Fruit fly (Drosophila melanogaster) whole organism, prepupa: ENCODE results near the gene Rhp.

Source experiments
- Blimp-1 ChIP-seq: fragments of 200-800 bp; sonication (Bioruptor generic); optimal IDR thresholded peaks from 3 replicates; lab custom pipeline; 2017; ENCODE audit warnings: missing biosample characterization, missing genetic modification characterization, mild to moderate bottlenecking, moderate library complexity, missing genetic modification reagents
- CG10631 ChIP-seq: fragments of 200-800 bp; sonication (Bioruptor generic); optimal IDR thresholded peaks from 2 replicates; lab custom pipeline; 2016; ENCODE audit warnings: missing biosample characterization, missing genetic modification characterization
- CG11762 ChIP-seq: fragments of 200-800 bp; sonication (Bioruptor generic); optimal IDR thresholded peaks from 3 replicates; lab custom pipeline; 2016; ENCODE audit warnings: missing biosample characterization, missing genetic modification characterization; ENCODE audit not compliant: insufficient read depth
- CG11902 ChIP-seq: fragments of 200-800 bp; sonication (Bioruptor generic); optimal IDR thresholded peaks from 3 replicates; lab custom pipeline; 2016; ENCODE audit warnings: missing biosample characterization, missing genetic modification characterization
- CG15336 ChIP-seq: fragments of 200-800 bp; sonication (Bioruptor generic); IDR thresholded peaks from 2 replicates; pipeline ENCODE4 v1.3.6; 2022; ENCODE audit warnings: missing biosample characterization, missing genetic modification characterization
- CG1621 ChIP-seq: fragments of 200-800 bp; sonication (Bioruptor generic); optimal IDR thresholded peaks from 3 replicates; lab custom pipeline; 2018; ENCODE audit warnings: missing biosample characterization, mild to moderate bottlenecking, missing genetic modification characterization
- CG31627 ChIP-seq: fragments of 200-800 bp; sonication (Bioruptor generic); optimal IDR thresholded peaks from 3 replicates; lab custom pipeline; 2016; ENCODE audit warnings: missing biosample characterization, missing genetic modification characterization
- CG32006 ChIP-seq: fragments of 200-800 bp; sonication (Bioruptor generic); optimal IDR thresholded peaks from 3 replicates; lab custom pipeline; 2017; ENCODE audit warnings: missing biosample characterization, mild to moderate bottlenecking, missing genetic modification characterization
- CG34406 ChIP-seq: fragments of 200-800 bp; sonication (Bioruptor generic); optimal IDR thresholded peaks from 3 replicates; lab custom pipeline; 2016; ENCODE audit warnings: missing biosample characterization, missing genetic modification characterization
- CG3919 ChIP-seq: fragments of 200-800 bp; sonication (Bioruptor generic); optimal IDR thresholded peaks from 3 replicates; lab custom pipeline; 2016; ENCODE audit warnings: missing biosample characterization, missing genetic modification characterization
- CG6163 ChIP-seq: fragments of 200-800 bp; sonication (Bioruptor generic); IDR thresholded peaks from 3 replicates; pipeline ENCODE4 v1.3.6; 2022; ENCODE audit warnings: missing biosample characterization, missing genetic modification characterization
- CG6792 ChIP-seq: fragments of 200-800 bp; sonication (Bioruptor generic); optimal IDR thresholded peaks from 3 replicates; lab custom pipeline; 2016; ENCODE audit warnings: missing biosample characterization, missing genetic modification characterization
- CG6854 ChIP-seq: fragments of 200-800 bp; sonication (Bioruptor generic); optimal IDR thresholded peaks from 2 replicates; lab custom pipeline; 2017; ENCODE audit warnings: missing biosample characterization, mild to moderate bottlenecking, missing genetic modification characterization
- CG7368 ChIP-seq: fragments of 200-800 bp; sonication (Bioruptor generic); optimal IDR thresholded peaks from 3 replicates; lab custom pipeline; 2016; ENCODE audit warnings: missing biosample characterization, missing genetic modification characterization
- CG8119 ChIP-seq: fragments of 200-800 bp; sonication (Bioruptor generic); IDR thresholded peaks from 3 replicates; pipeline ENCODE4 v1.3.6; 2022; ENCODE audit warnings: missing biosample characterization, missing genetic modification characterization
- CG8319 ChIP-seq: fragments of 200-800 bp; sonication (Bioruptor generic); optimal IDR thresholded peaks from 3 replicates; lab custom pipeline; 2016; ENCODE audit warnings: missing biosample characterization, missing genetic modification characterization
- CG8632 ChIP-seq: fragments of 200-800 bp; sonication (Bioruptor generic); optimal IDR thresholded peaks from 3 replicates; lab custom pipeline; 2016; ENCODE audit warnings: missing biosample characterization, missing genetic modification characterization
- CG9139 ChIP-seq: fragments of 200-800 bp; sonication (Bioruptor generic); optimal IDR thresholded peaks from 3 replicates; lab custom pipeline; 2017; ENCODE audit warnings: missing biosample characterization, mild to moderate bottlenecking, missing genetic modification characterization
- Eip75B ChIP-seq: fragments of 200-800 bp; sonication (Bioruptor generic); optimal IDR thresholded peaks from 3 replicates; lab custom pipeline; 2016; ENCODE audit warnings: missing biosample characterization, missing genetic modification characterization
- Eip93F ChIP-seq: fragments of 200-800 bp; sonication (Bioruptor generic); optimal IDR thresholded peaks from 2 replicates; lab custom pipeline; 2016; ENCODE audit warnings: missing biosample characterization, mild to moderate bottlenecking, missing genetic modification characterization
- Ets21C ChIP-seq: fragments of 200-800 bp; sonication (Bioruptor generic); optimal IDR thresholded peaks from 3 replicates; lab custom pipeline; 2016; ENCODE audit warnings: missing biosample characterization, missing genetic modification characterization
- Ets96B ChIP-seq: fragments of 200-800 bp; optimal IDR thresholded peaks from 2 replicates; lab custom pipeline; 2019; ENCODE audit warnings: missing biosample characterization, mild to moderate bottlenecking, missing genetic modification characterization, moderate library complexity
- Hr39 ChIP-seq: fragments of 200-800 bp; sonication (Bioruptor generic); optimal IDR thresholded peaks from 2 replicates; lab custom pipeline; 2016; ENCODE audit warnings: missing biosample characterization, missing genetic modification characterization
- Hr4 ChIP-seq: fragments of 200-800 bp; sonication (Bioruptor generic); optimal IDR thresholded peaks from 3 replicates; lab custom pipeline; 2016; ENCODE audit warnings: missing biosample characterization, missing genetic modification characterization
- Lpt ChIP-seq: fragments of 200-800 bp; sonication (Bioruptor generic); optimal IDR thresholded peaks from 3 replicates; lab custom pipeline; 2016; ENCODE audit warnings: missing biosample characterization, missing genetic modification characterization
- Met ChIP-seq: fragments of 200-800 bp; sonication (Bioruptor generic); optimal IDR thresholded peaks from 3 replicates; lab custom pipeline; 2016; ENCODE audit warnings: missing biosample characterization, missing genetic modification characterization
- OdsH ChIP-seq: fragments of 200-800 bp; sonication (Bioruptor generic); optimal IDR thresholded peaks from 3 replicates; lab custom pipeline; 2016; ENCODE audit warnings: missing biosample characterization, missing genetic modification characterization
- Sox14 ChIP-seq: fragments of 200-800 bp; sonication (Bioruptor generic); optimal IDR thresholded peaks from 3 replicates; lab custom pipeline; 2016; ENCODE audit warnings: missing biosample characterization, missing genetic modification characterization
- Sox15 ChIP-seq: fragments of 200-800 bp; sonication (Bioruptor generic); optimal IDR thresholded peaks from 3 replicates; lab custom pipeline; 2016; ENCODE audit warnings: missing biosample characterization, missing genetic modification characterization
- achi ChIP-seq: fragments of 200-800 bp; sonication (Bioruptor generic); optimal IDR thresholded peaks from 3 replicates; lab custom pipeline; 2016; ENCODE audit warnings: missing biosample characterization, missing genetic modification characterization
- cyc ChIP-seq: fragments of 200-800 bp; sonication (Bioruptor generic); optimal IDR thresholded peaks from 3 replicates; lab custom pipeline; 2016; ENCODE audit warnings: missing biosample characterization, missing genetic modification characterization
- dac ChIP-seq: fragments of 200-800 bp; sonication (Bioruptor generic); optimal IDR thresholded peaks from 2 replicates; lab custom pipeline; 2017; ENCODE audit warnings: missing biosample characterization, mild to moderate bottlenecking, missing genetic modification characterization
- dsx ChIP-seq: fragments of 200-800 bp; optimal IDR thresholded peaks from 3 replicates; lab custom pipeline; 2019; ENCODE audit warnings: missing biosample characterization, mild to moderate bottlenecking, missing genetic modification characterization, moderate library complexity; ENCODE audit not compliant: poor library complexity, severe bottlenecking
- esn ChIP-seq: fragments of 200-800 bp; sonication (Bioruptor generic); optimal IDR thresholded peaks from 2 replicates; lab custom pipeline; 2016; ENCODE audit warnings: missing biosample characterization, mild to moderate bottlenecking, missing genetic modification characterization, moderate library complexity
- fd59A ChIP-seq: fragments of 200-800 bp; sonication (Bioruptor generic); optimal IDR thresholded peaks from 2 replicates; lab custom pipeline; 2017; ENCODE audit warnings: missing biosample characterization, mild to moderate bottlenecking, missing genetic modification characterization, missing genetic modification reagents
- fd85E ChIP-seq: fragments of 200-800 bp; sonication (Bioruptor generic); optimal IDR thresholded peaks from 3 replicates; lab custom pipeline; 2016; ENCODE audit warnings: missing biosample characterization, missing genetic modification characterization
- fkh ChIP-seq: fragments of 200-800 bp; sonication (Bioruptor generic); optimal IDR thresholded peaks from 3 replicates; lab custom pipeline; 2017; ENCODE audit warnings: missing biosample characterization, mild to moderate bottlenecking, missing genetic modification characterization, moderate library complexity
- net ChIP-seq: fragments of 200-800 bp; sonication (Bioruptor generic); optimal IDR thresholded peaks from 3 replicates; lab custom pipeline; 2016; ENCODE audit warnings: missing biosample characterization, missing genetic modification characterization
- salr ChIP-seq, 2 experiments: fragments of 200-800 bp; sonication (Bioruptor generic); optimal IDR thresholded peaks; 3 replicates each; lab custom pipeline; 2016 to 2018; ENCODE audit warnings: missing biosample characterization in 2 of 2, missing genetic modification characterization in 2 of 2, mild to moderate bottlenecking in 1 of 2
- spab ChIP-seq: fragments of 200-800 bp; sonication (Bioruptor generic); optimal IDR thresholded peaks from 2 replicates; lab custom pipeline; 2017; ENCODE audit warnings: missing biosample characterization, mild to moderate bottlenecking, missing genetic modification characterization, missing genetic modification reagents
- svp ChIP-seq: fragments of 200-800 bp; sonication (Bioruptor generic); peaks from one replicate; lab custom pipeline; 2016; ENCODE audit warnings: missing biosample characterization, missing genetic modification characterization
- topi ChIP-seq: fragments of 200-800 bp; sonication (Bioruptor generic); optimal IDR thresholded peaks from 3 replicates; lab custom pipeline; 2016; ENCODE audit warnings: missing biosample characterization, missing genetic modification characterization

The Rhp gene

dm6 chrX:15804790-15805189 is 16.1 kb downstream of the Rhp start (continued):
- TF ChIP-seq Hr39 (GFP tag; lab: Kevin White, UChicago) (no peak), Lpt (GFP tag; lab: Kevin White, UChicago) (no peak), dsx (no peak), dac (GFP tag; lab: Kevin White, UChicago) (no peak), CG1621 (tag; lab: Kevin White, UChicago) (peak; percentile 26), CG11902 (GFP tag; lab: Kevin White, UChicago) (no peak), topi (GFP tag; lab: Kevin White, UChicago) (no peak), CG8319 (no peak), CG8119 (GFP tag; lab: Robert Waterston, UW) (0 out of 3 replicates have a peak, but pooled peaks have one; percentile 38), Sox15 (no peak), CG6792 (GFP tag; lab: Kevin White, UChicago) (no peak), Met (GFP tag; lab: Kevin White, UChicago) (no peak), CG11762 (GFP tag; lab: Kevin White, UChicago) (no peak), Sox14 (GFP tag; lab: Kevin White, UChicago) (no peak), CG6163 (GFP tag; lab: Robert Waterston, UW) (0 out of 3 replicates have a peak, but pooled peaks have one; percentile 46), Eip93F (GFP tag; lab: Kevin White, UChicago) (no peak), svp (peak; percentile 57), CG32006 (GFP tag; lab: Kevin White, UChicago) (peak; percentile 39), CG6854 (GFP tag; lab: Kevin White, UChicago) (no peak), salr (GFP tag; optimal IDR thresholded peaks at IDR 0.05; lab: Kevin White, UChicago) (no peak), Ets96B (tag; lab: Kevin White, UChicago) (peak; percentile 19), CG3919 (peak; percentile 21), Hr4 (GFP tag; lab: Kevin White, UChicago) (no peak), fd59A (GFP tag; lab: Kevin White, UChicago) (no peak), achi (GFP tag; lab: Kevin White, UChicago) (peak; percentile 23)

dm6 chrX:15805523-15805922 is 16.8 kb downstream of the Rhp start:
- TF ChIP-seq fkh (GFP tag; lab: Kevin White, UChicago) (peak; percentile 67), achi (GFP tag; lab: Kevin White, UChicago) (no peak)
- TF ChIP-seq, all 60 proteins: peak for 1

- TF ChIP-seq CG9139 (GFP tag; lab: Kevin White, UChicago) (no peak), CG7368 (GFP tag; lab: Kevin White, UChicago) (no peak), Met (GFP tag; lab: Kevin White, UChicago) (no peak), Hr4 (GFP tag; lab: Kevin White, UChicago) (no peak), Eip75B (no peak), spab (no peak), esn (no peak), cyc (GFP tag; lab: Kevin White, UChicago) (no peak), dsx (no peak), net (GFP tag; lab: Kevin White, UChicago) (no peak), CG10631 (GFP tag; lab: Kevin White, UChicago) (no peak), Sox14 (GFP tag; lab: Kevin White, UChicago) (no peak)
These were observed 19.2 kb downstream of the Rhp start for dm6 chrX:15807915-15808314.

- no peak for TF ChIP-seq CG8319
- no peak for TF ChIP-seq fd85E
- no peak for TF ChIP-seq Eip75B
- TF ChIP-seq OdsH (GFP tag; lab: Kevin White, UChicago): no peak
- TF ChIP-seq Hr4 (GFP tag; lab: Kevin White, UChicago): no peak
- no peak for TF ChIP-seq CG32006 (GFP tag; lab: Kevin White, UChicago)
- TF ChIP-seq Lpt (GFP tag; lab: Kevin White, UChicago): no peak
- TF ChIP-seq CG8632 (GFP tag; lab: Kevin White, UChicago): no peak
- TF ChIP-seq Blimp-1 (GFP tag; lab: Kevin White, UChicago): no peak
- TF ChIP-seq topi (GFP tag; lab: Kevin White, UChicago): no peak
- TF ChIP-seq Sox15: no peak
- TF ChIP-seq CG6792 (GFP tag; lab: Kevin White, UChicago): no peak
- no peak for TF ChIP-seq CG31627
- TF ChIP-seq CG11902 (GFP tag; lab: Kevin White, UChicago): no peak
- TF ChIP-seq CG15336 (GFP tag; lab: Robert Waterston, UW): no peak
- TF ChIP-seq CG34406 (GFP tag; lab: Kevin White, UChicago): no peak
- TF ChIP-seq Ets21C (GFP tag; lab: Kevin White, UChicago): no peak
These were observed 20.6 kb downstream of the Rhp start, which contains the start of gene CG8509 for dm6 chrX:15809255-15809654. TSS of gene CG8509 (plus strand) at chrX:15809555.
